Fruit fly (Drosophila melanogaster): ENCODE measurements around the gene mRpL9.

dm6 chr3R:15297904-15298303, 32.6 kb upstream of the mRpL9 start:
- TF ChIP-seq CG8119 (GFP tag; IDR thresholded peaks at IDR 0.05), result no peak
- no peak for TF ChIP-seq CG11294 (GFP tag; IDR thresholded peaks at IDR 0.05)
- no peak for TF ChIP-seq Smox (GFP tag; optimal IDR thresholded peaks at IDR 0.05)
